Worm (Caenorhabditis elegans): Measurements from ENCODE around the gene F35F11.2.

F35F11.2 gene

ce11 chrIV:4021847-4022780, 18.0 kb upstream of the F35F11.2 start (continued):
- peak; percentile 55 for TF ChIP-seq fos-1 (tag; optimal IDR thresholded peaks at IDR 0.05)

- TF ChIP-seq C34F6.9 (tag; optimal IDR thresholded peaks at IDR 0.05) (peak; percentile 41), nhr-25 (tag; optimal IDR thresholded peaks at IDR 0.05) (peak; percentile 86), nhr-237 (tag; optimal IDR thresholded peaks at IDR 0.05) (no peak), lin-13 (GFP tag; optimal IDR thresholded peaks at IDR 0.05) (peak; percentile 27), zag-1 (tag; optimal IDR thresholded peaks at IDR 0.05) (no peak), sma-9 (GFP tag; optimal IDR thresholded peaks at IDR 0.05) (peak; percentile 94), sma-9 (tag; optimal IDR thresholded peaks at IDR 0.05) (no peak), ZK546.5 (tag; optimal IDR thresholded peaks at IDR 0.05) (no peak), mbf-1 (tag; optimal IDR thresholded peaks at IDR 0.05) (no peak), mdl-1 (tag; optimal IDR thresholded peaks at IDR 0.05) (peak; percentile 3 to 41), ztf-1 (GFP tag; conservative IDR thresholded peaks at IDR 0.05) (no peak), egl-27 (tag; optimal IDR thresholded peaks at IDR 0.05) (peak; percentile 51), skn-1 (tag; optimal IDR thresholded peaks at IDR 0.05) (no peak), lsy-2 (tag; optimal IDR thresholded peaks at IDR 0.05) (peak; percentile 16 to 56), unc-62 (GFP tag; optimal IDR thresholded peaks at IDR 0.05) (no peak), fos-1 (tag; optimal IDR thresholded peaks at IDR 0.05) (no peak), alr-1 (tag; optimal IDR thresholded peaks at IDR 0.05) (no peak), dmd-4 (tag; optimal IDR thresholded peaks at IDR 0.05) (no peak), ztf-11 (tag; optimal IDR thresholded peaks at IDR 0.05) (no peak), ama-1 (optimal IDR thresholded peaks at IDR 0.05) (no peak), ceh-82 (tag; optimal IDR thresholded peaks at IDR 0.05) (no peak), unc-55 (GFP tag; optimal IDR thresholded peaks at IDR 0.05) (peak; percentile 43), R02D3.7 (tag; optimal IDR thresholded peaks at IDR 0.05) (no peak), nhr-6 (tag; optimal IDR thresholded peaks at IDR 0.05) (no peak), sma-3 (GFP tag; optimal IDR thresholded peaks at IDR 0.05) (peak; percentile 56), gmeb-1 (tag; optimal IDR thresholded peaks at IDR 0.05) (peak; percentile 68), elt-1 (tag; optimal IDR thresholded peaks at IDR 0.05) (no peak), nhr-129 (tag; optimal IDR thresholded peaks at IDR 0.05) (peak; percentile 51), F13H6.1 (tag; optimal IDR thresholded peaks at IDR 0.05) (peak; percentile 92), lin-39 (tag; optimal IDR thresholded peaks at IDR 0.05) (no peak), nhr-12 (tag; optimal IDR thresholded peaks at IDR 0.05) (no peak), Y55F3AM.14 (GFP tag; optimal IDR thresholded peaks at IDR 0.05) (peak; percentile 76), ceh-16 (tag; optimal IDR thresholded peaks at IDR 0.05) (no peak), nhr-77 (tag; optimal IDR thresholded peaks at IDR 0.05) (no peak), lin-11 (tag; optimal IDR thresholded peaks at IDR 0.05) (no peak), nhr-23 (tag; optimal IDR thresholded peaks at IDR 0.05) (no peak), nhr-21 (tag; optimal IDR thresholded peaks at IDR 0.05) (peak; percentile 19), ztf-4 (tag; optimal IDR thresholded peaks at IDR 0.05) (no peak), crh-2 (tag; optimal IDR thresholded peaks at IDR 0.05) (peak; percentile 73), aly-2 (tag; optimal IDR thresholded peaks at IDR 0.05) (no peak), nhr-10 (tag; optimal IDR thresholded peaks at IDR 0.05) (peak; percentile 27), peb-1 (tag; optimal IDR thresholded peaks at IDR 0.05) (no peak), unc-39 (tag; optimal IDR thresholded peaks at IDR 0.05) (no peak), snpc-4 (tag; optimal IDR thresholded peaks at IDR 0.05) (no peak), blmp-1 (tag; optimal IDR thresholded peaks at IDR 0.05; ENCODE audit: insufficient read depth) (peak; percentile 32), sem-4 (tag; optimal IDR thresholded peaks at IDR 0.05) (peak; percentile 66), mab-5 (tag; optimal IDR thresholded peaks at IDR 0.05) (peak; percentile 6), elt-3 (tag; optimal IDR thresholded peaks at IDR 0.05) (no peak), nhr-11 (tag; optimal IDR thresholded peaks at IDR 0.05) (no peak)
These were observed 15.7 kb upstream of the F35F11.2 start for ce11 chrIV:4024159-4025004.
